Worm (Caenorhabditis elegans): Measurements from ENCODE around the gene K03H9.3.

The K03H9.3 gene

DNA sequence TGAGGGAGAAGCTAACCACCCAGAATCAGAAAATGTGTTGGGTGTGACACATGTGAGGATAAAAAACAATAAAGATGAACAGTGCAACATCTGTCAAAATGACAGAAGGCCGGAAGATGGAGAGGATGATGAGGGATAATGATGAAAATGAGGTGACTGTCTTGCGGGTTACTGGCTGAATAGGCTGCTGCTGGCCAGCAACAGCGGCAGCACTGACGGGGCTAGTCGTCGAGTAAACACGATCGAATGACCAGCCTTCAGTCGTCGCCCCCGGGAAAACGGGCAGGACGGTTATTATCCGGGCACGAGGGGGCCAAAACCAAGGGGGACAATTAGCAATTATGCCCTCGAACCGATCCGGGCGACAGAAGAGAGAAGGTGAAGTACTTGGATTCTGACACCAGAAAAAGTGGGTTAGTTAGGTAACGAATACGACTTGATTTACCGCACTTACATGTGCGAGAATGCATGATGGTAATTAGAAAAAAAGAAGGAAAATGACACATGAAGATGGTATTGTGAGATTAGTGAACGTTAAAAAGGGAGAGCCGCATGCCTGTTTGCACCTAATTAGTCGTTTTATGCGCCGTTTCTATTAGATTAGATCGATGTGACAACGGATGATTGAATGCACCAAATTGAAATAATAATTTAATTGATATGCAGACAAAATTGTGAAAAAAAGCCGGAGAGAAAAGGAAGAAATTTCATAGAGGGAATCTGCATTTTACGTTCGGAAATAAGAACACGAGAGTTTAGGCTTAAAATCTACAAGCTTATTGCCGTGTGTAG lies 11.1 kb upstream of the K03H9.3 start (continued):
- no peak for TF ChIP-seq madf-5 (GFP tag; IDR thresholded peaks at IDR 0.05)

- no peak for TF ChIP-seq aly-2 (tag; optimal IDR thresholded peaks at IDR 0.05)
- no peak for TF ChIP-seq lin-29 (GFP tag; IDR thresholded peaks at IDR 0.05)
- peak; percentile 93 for TF ChIP-seq pqm-1 (tag; optimal IDR thresholded peaks at IDR 0.05)
- TF ChIP-seq lir-3 (tag; optimal IDR thresholded peaks at IDR 0.05): no peak
- no peak for TF ChIP-seq ctbp-1 (GFP tag; IDR thresholded peaks at IDR 0.05)
- no peak for TF ChIP-seq lim-7 (GFP tag; IDR thresholded peaks at IDR 0.05)
- TF ChIP-seq nhr-11 (tag; optimal IDR thresholded peaks at IDR 0.05): no peak
- TF ChIP-seq fkh-10 (GFP tag; optimal IDR thresholded peaks at IDR 0.05): no peak
- no peak for TF ChIP-seq mes-2 (tag; optimal IDR thresholded peaks at IDR 0.05; ENCODE audit: poor library complexity, severe bottlenecking)
- no peak for TF ChIP-seq rbr-2 (tag; optimal IDR thresholded peaks at IDR 0.05)
- TF ChIP-seq nhr-237 (tag; optimal IDR thresholded peaks at IDR 0.05): no peak
- TF ChIP-seq daf-19 (GFP tag; conservative IDR thresholded peaks at IDR 0.05): no peak
- no peak for TF ChIP-seq lin-38 (GFP tag; IDR thresholded peaks at IDR 0.05)
- TF ChIP-seq lsy-2 (tag; optimal IDR thresholded peaks at IDR 0.05): no peak
- TF ChIP-seq madf-5 (GFP tag; IDR thresholded peaks at IDR 0.05): no peak
- TF ChIP-seq F26F4.8 (GFP tag; conservative IDR thresholded peaks at IDR 0.05): no peak
- no peak for TF ChIP-seq attf-4 (tag; optimal IDR thresholded peaks at IDR 0.05)
- TF ChIP-seq ceh-20 (GFP tag; IDR thresholded peaks at IDR 0.05): peak; percentile 51; the same call in 1 of the 2 replicates
- TF ChIP-seq arid-1 (GFP tag; conservative IDR thresholded peaks at IDR 0.05): no peak
- TF ChIP-seq zfp-3 (GFP tag; conservative IDR thresholded peaks at IDR 0.05): no peak
- TF ChIP-seq tag-97 (GFP tag; IDR thresholded peaks at IDR 0.05): no peak
- no peak for TF ChIP-seq cey-2 (tag; optimal IDR thresholded peaks at IDR 0.05; ENCODE audit: borderline replicate concordance, insufficient read depth)
- no peak for TF ChIP-seq ZK337.2 (GFP tag; IDR thresholded peaks at IDR 0.05)
- TF ChIP-seq T20F7.1 (GFP tag; optimal IDR thresholded peaks at IDR 0.05): peak; percentile 52
- TF ChIP-seq daf-12 (tag; optimal IDR thresholded peaks at IDR 0.05): no peak
- TF ChIP-seq F37D6.2 (tag; optimal IDR thresholded peaks at IDR 0.05): no peak
- TF ChIP-seq ztf-11 (tag; optimal IDR thresholded peaks at IDR 0.05): no peak
- no peak for TF ChIP-seq skn-1 (tag; optimal IDR thresholded peaks at IDR 0.05)
- TF ChIP-seq dmd-8 (GFP tag; IDR thresholded peaks at IDR 0.05): no peak
- TF ChIP-seq daf-8 (GFP tag; IDR thresholded peaks at IDR 0.05): no peak
- peak; percentile 80 for TF ChIP-seq mxl-3 (GFP tag; optimal IDR thresholded peaks at IDR 0.05)
- TF ChIP-seq set-16 (GFP tag; IDR thresholded peaks at IDR 0.05): no peak
- TF ChIP-seq lin-1 (GFP tag; IDR thresholded peaks at IDR 0.05): no peak
- TF ChIP-seq Y5F2A.4 (GFP tag; optimal IDR thresholded peaks at IDR 0.05): no peak
- peak; percentile 22 for TF ChIP-seq zip-2 (tag; optimal IDR thresholded peaks at IDR 0.05)
- no peak for TF ChIP-seq dmd-9 (GFP tag; IDR thresholded peaks at IDR 0.05)
- TF ChIP-seq php-3 (GFP tag; IDR thresholded peaks at IDR 0.05): peak; percentile 87
- no peak for TF ChIP-seq ceh-32 (tag; optimal IDR thresholded peaks at IDR 0.05; ENCODE audit: poor library complexity)
- TF ChIP-seq nhr-25 (tag; optimal IDR thresholded peaks at IDR 0.05; ENCODE audit: borderline replicate concordance, insufficient read depth): no peak
- TF ChIP-seq unc-130 (GFP tag; optimal IDR thresholded peaks at IDR 0.05): no peak
- no peak for TF ChIP-seq ztf-7 (tag; optimal IDR thresholded peaks at IDR 0.05)
- TF ChIP-seq unc-62 (GFP tag; optimal IDR thresholded peaks at IDR 0.05 in 1 of 2): peak; percentile 37 to 62
- no peak for TF ChIP-seq unc-62 (tag; optimal IDR thresholded peaks at IDR 0.05)
- peak; percentile 51 for TF ChIP-seq nhr-102 (tag; optimal IDR thresholded peaks at IDR 0.05)
- no peak for TF ChIP-seq ceh-28 (tag; optimal IDR thresholded peaks at IDR 0.05)
- no peak for TF ChIP-seq duxl-1 (tag; optimal IDR thresholded peaks at IDR 0.05; ENCODE audit: poor library complexity)
- TF ChIP-seq T26A8.4 (GFP tag; IDR thresholded peaks at IDR 0.05): no peak
- TF ChIP-seq ces-1 (GFP tag; optimal IDR thresholded peaks at IDR 0.05): no peak
These were observed 9.1 kb upstream of the K03H9.3 start for ce11 chrII:6413788-6414187.
